Worm (Caenorhabditis elegans) whole organism, L2 larva: ENCODE measurements around the gene nhr-56.

Experiments used
- C34F6.9 ChIP-seq: fragments of 150-350 bp; optimal IDR thresholded peaks from 2 replicates; lab custom pipeline; 2014; ENCODE audit warnings: missing biosample characterization, missing genetic modification characterization
- Y55F3AM.14 ChIP-seq: fragments of 200-800 bp; sonication (Bioruptor generic); optimal IDR thresholded peaks from 2 replicates; lab custom pipeline; 2018; ENCODE audit warnings: mild to moderate bottlenecking, missing genetic modification characterization, missing compliant biosample characterization
- ZK546.5 ChIP-seq: sonication (generic microtip); optimal IDR thresholded peaks from 2 replicates; lab custom pipeline; 2017; ENCODE audit warnings: missing biosample characterization, missing genetic modification characterization
- alr-1 ChIP-seq: fragments of 150-350 bp; optimal IDR thresholded peaks from 2 replicates; lab custom pipeline; 2014; ENCODE audit warnings: missing biosample characterization, missing genetic modification characterization
- ama-1 ChIP-seq: fragments of 150-350 bp; optimal IDR thresholded peaks from 2 replicates; lab custom pipeline; 2018; ENCODE audit warnings: inconsistent platforms
- ceh-16 ChIP-seq: fragments of 150-350 bp; optimal IDR thresholded peaks from 2 replicates; lab custom pipeline; 2014; ENCODE audit warnings: missing biosample characterization, missing genetic modification characterization
- ceh-82 ChIP-seq: fragments of 150-350 bp; optimal IDR thresholded peaks from 2 replicates; lab custom pipeline; 2014; ENCODE audit warnings: missing biosample characterization, missing genetic modification characterization
- crh-2 ChIP-seq: sonication (generic microtip); optimal IDR thresholded peaks from 2 replicates; lab custom pipeline; 2017; ENCODE audit warnings: missing biosample characterization, missing genetic modification characterization
- dmd-4 ChIP-seq: sonication (generic microtip); optimal IDR thresholded peaks from 2 replicates; lab custom pipeline; 2017; ENCODE audit warnings: missing biosample characterization, missing genetic modification characterization
- egl-27 ChIP-seq: sonication (generic microtip); optimal IDR thresholded peaks from 3 replicates; lab custom pipeline; 2017; ENCODE audit warnings: missing biosample characterization, missing genetic modification reagents, missing genetic modification characterization
- elt-1 ChIP-seq: fragments of 150-350 bp; optimal IDR thresholded peaks from 2 replicates; lab custom pipeline; 2014; ENCODE audit warnings: missing biosample characterization, missing genetic modification characterization
- fos-1 ChIP-seq: fragments of 150-350 bp; optimal IDR thresholded peaks from 2 replicates; lab custom pipeline; 2014; ENCODE audit warnings: missing biosample characterization, missing genetic modification characterization
- gmeb-1 ChIP-seq: fragments of 150-350 bp; optimal IDR thresholded peaks from 2 replicates; lab custom pipeline; 2014; ENCODE audit warnings: missing biosample characterization, missing genetic modification characterization
- lin-11 ChIP-seq: fragments of 150-350 bp; sonication (generic microtip); optimal IDR thresholded peaks from 2 replicates; lab custom pipeline; 2014; ENCODE audit warnings: missing biosample characterization, missing genetic modification characterization, inconsistent platforms, mixed read lengths
- lin-13 ChIP-seq: fragments of 150-350 bp; optimal IDR thresholded peaks from 2 replicates; lab custom pipeline; 2014; ENCODE audit warnings: missing biosample characterization, missing genetic modification reagents, missing genetic modification characterization
- lin-39 ChIP-seq: fragments of 150-350 bp; optimal IDR thresholded peaks from 2 replicates; lab custom pipeline; 2014; ENCODE audit warnings: missing biosample characterization, missing genetic modification reagents, missing genetic modification characterization
- lsy-2 ChIP-seq, 2 experiments: fragments of 150-350 bp in 1 of 2; sonication (generic microtip) in 1 of 2; optimal IDR thresholded peaks; 2 replicates each; lab custom pipeline; 2014 to 2017; ENCODE audit warnings: missing biosample characterization in 2 of 2, missing genetic modification characterization in 2 of 2
- nhr-11 ChIP-seq: fragments of 150-350 bp; optimal IDR thresholded peaks from 2 replicates; lab custom pipeline; 2014; ENCODE audit warnings: missing biosample characterization, missing genetic modification characterization
- nhr-12 ChIP-seq: fragments of 150-350 bp; optimal IDR thresholded peaks from 2 replicates; lab custom pipeline; 2014; ENCODE audit warnings: missing biosample characterization, missing genetic modification characterization
- nhr-129 ChIP-seq: fragments of 150-350 bp; optimal IDR thresholded peaks from 2 replicates; lab custom pipeline; 2014; ENCODE audit warnings: missing biosample characterization, missing genetic modification characterization
- nhr-21 ChIP-seq: fragments of 150-350 bp; optimal IDR thresholded peaks from 2 replicates; lab custom pipeline; 2014; ENCODE audit warnings: missing biosample characterization, missing genetic modification characterization
- nhr-23 ChIP-seq: fragments of 150-350 bp; optimal IDR thresholded peaks from 2 replicates; lab custom pipeline; 2014; ENCODE audit warnings: missing biosample characterization, missing genetic modification reagents, missing genetic modification characterization
- nhr-237 ChIP-seq: fragments of 150-350 bp; optimal IDR thresholded peaks from 2 replicates; lab custom pipeline; 2014; ENCODE audit warnings: missing biosample characterization, missing genetic modification characterization
- nhr-25 ChIP-seq: fragments of 150-350 bp; sonication (generic microtip); optimal IDR thresholded peaks from 3 replicates; lab custom pipeline; 2014; ENCODE audit warnings: missing biosample characterization, missing genetic modification characterization
- nhr-6 ChIP-seq: fragments of 150-350 bp; optimal IDR thresholded peaks from 2 replicates; lab custom pipeline; 2014; ENCODE audit warnings: missing biosample characterization, missing genetic modification characterization
- nhr-77 ChIP-seq: fragments of 150-350 bp; optimal IDR thresholded peaks from 2 replicates; lab custom pipeline; 2014; ENCODE audit warnings: missing biosample characterization, missing genetic modification characterization
- peb-1 ChIP-seq: fragments of 150-350 bp; optimal IDR thresholded peaks from 2 replicates; lab custom pipeline; 2014; ENCODE audit warnings: missing biosample characterization, missing genetic modification characterization
- sem-4 ChIP-seq: fragments of 150-350 bp; optimal IDR thresholded peaks from 2 replicates; lab custom pipeline; 2014; ENCODE audit warnings: missing biosample characterization, missing genetic modification reagents, missing genetic modification characterization
- sma-3 ChIP-seq: sonication (generic microtip); optimal IDR thresholded peaks from 2 replicates; lab custom pipeline; 2016; ENCODE audit warnings: missing genetic modification reagents, missing genetic modification characterization, missing compliant biosample characterization
- sma-9 ChIP-seq, 2 experiments: fragments of 150-350 bp in 1 of 2; sonication (generic microtip) in 1 of 2; optimal IDR thresholded peaks; 2 replicates each; lab custom pipeline; 2014 to 2016; ENCODE audit warnings: missing genetic modification characterization in 2 of 2, mild to moderate bottlenecking in 1 of 2, missing biosample characterization in 1 of 2, missing compliant biosample characterization in 1 of 2, missing genetic modification reagents in 1 of 2, moderate library complexity in 1 of 2
- snpc-4 ChIP-seq: fragments of 150-350 bp; optimal IDR thresholded peaks from 2 replicates; lab custom pipeline; 2014; ENCODE audit warnings: missing biosample characterization, missing genetic modification characterization
- unc-39 ChIP-seq: fragments of 150-350 bp; optimal IDR thresholded peaks from 2 replicates; lab custom pipeline; 2014; ENCODE audit warnings: missing biosample characterization, missing genetic modification characterization
- unc-55 ChIP-seq: fragments of 150-350 bp; sonication (generic microtip); optimal IDR thresholded peaks from 3 replicates; lab custom pipeline; 2014; ENCODE audit warnings: missing biosample characterization, missing genetic modification reagents, missing genetic modification characterization
- zag-1 ChIP-seq: fragments of 150-350 bp; optimal IDR thresholded peaks from 2 replicates; lab custom pipeline; 2014; ENCODE audit warnings: missing biosample characterization, missing genetic modification characterization
- ztf-1 ChIP-seq: fragments of 200-800 bp; sonication (Bioruptor generic); conservative IDR thresholded peaks from 2 replicates; pipeline ENCODE4 v1.3.6; 2022; ENCODE audit warnings: missing genetic modification characterization, missing compliant biosample characterization
- ztf-4 ChIP-seq: fragments of 150-350 bp; optimal IDR thresholded peaks from 2 replicates; lab custom pipeline; 2014; ENCODE audit warnings: missing biosample characterization, missing genetic modification characterization

nhr-56 gene

ce11 chrV:2215352-2215751 is 3.5 kb upstream of the nhr-56 start, which contains the start of gene nstp-8:
Gene nstp-8, plus strand, starts transcription at chrV:2215652.
- TF ChIP-seq nhr-11 (no peak), sem-4 (tag; lab: Kevin White, UChicago) (no peak), ama-1 (no peak), zag-1 (tag; lab: Kevin White, UChicago) (no peak), peb-1 (tag; lab: Kevin White, UChicago) (no peak), lin-11 (no peak), egl-27 (no peak), sma-3 (GFP tag; lab: Kevin White, UChicago) (no peak), snpc-4 (tag; lab: Kevin White, UChicago) (no peak), sma-9 (GFP tag; optimal IDR thresholded peaks at IDR 0.05; lab: Kevin White, UChicago) (no peak), sma-9 (tag; optimal IDR thresholded peaks at IDR 0.05; lab: Kevin White, UChicago) (no peak), crh-2 (tag; lab: Kevin White, UChicago) (no peak), unc-55 (GFP tag; lab: Kevin White, UChicago) (no peak), nhr-77 (tag; lab: Kevin White, UChicago) (no peak)
- TF ChIP-seq, all 48 proteins: peak for 0

DNA sequence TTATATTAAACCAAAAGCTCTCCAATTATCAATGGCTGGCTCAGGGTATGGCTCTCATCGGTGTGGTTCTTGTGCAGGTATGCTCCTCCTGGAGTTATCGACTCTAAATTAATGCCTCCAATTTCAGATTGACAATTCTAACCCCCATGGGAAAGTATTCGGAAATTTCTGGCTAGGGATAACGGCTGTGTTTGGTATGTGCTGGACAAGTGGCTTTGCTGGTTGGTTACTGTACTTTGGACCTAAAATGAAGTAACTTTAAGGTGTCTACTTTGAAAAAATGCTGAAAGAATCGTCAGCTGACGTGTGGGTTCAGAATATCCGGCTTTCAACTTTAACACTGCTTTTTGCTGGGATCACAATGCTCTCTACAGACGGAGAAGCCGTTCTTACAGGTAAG is 1.9 kb upstream of the nhr-56 start:
- TF ChIP-seq lin-39 (tag; lab: Kevin White, UChicago) (no peak), fos-1 (no peak), nhr-12 (tag; lab: Kevin White, UChicago) (no peak), C34F6.9 (tag; lab: Kevin White, UChicago) (no peak)

- TF ChIP-seq nhr-25 (tag; lab: Kevin White, UChicago) (no peak), sma-3 (GFP tag; lab: Kevin White, UChicago) (no peak), nhr-6 (tag; lab: Kevin White, UChicago) (no peak), gmeb-1 (tag; lab: Kevin White, UChicago) (no peak), unc-55 (GFP tag; lab: Kevin White, UChicago) (no peak), nhr-129 (tag; lab: Kevin White, UChicago) (no peak), lsy-2 (tag; optimal IDR thresholded peaks at IDR 0.05; lab: Kevin White, UChicago) (no peak), ceh-82 (tag; lab: Kevin White, UChicago) (no peak), nhr-23 (tag; lab: Kevin White, UChicago) (no peak), nhr-237 (tag; lab: Kevin White, UChicago) (no peak), fos-1 (no peak), nhr-21 (tag; lab: Kevin White, UChicago) (no peak), nhr-11 (no peak), ceh-16 (tag; lab: Kevin White, UChicago) (no peak), alr-1 (no peak), Y55F3AM.14 (GFP tag; lab: Kevin White, UChicago) (no peak)
Observed at ce11 chrV:2221764-2222163, 3.0 kb downstream of the nhr-56 start, which contains the start of gene nhr-128. Gene nhr-128, plus strand, starts transcription at chrV:2222064.

- TF ChIP-seq dmd-4 (tag; lab: Kevin White, UChicago): no peak
- no peak for TF ChIP-seq nhr-6 (tag; lab: Kevin White, UChicago)
- no peak for TF ChIP-seq gmeb-1 (tag; lab: Kevin White, UChicago)
- no peak for TF ChIP-seq peb-1 (tag; lab: Kevin White, UChicago)
- TF ChIP-seq elt-1 (tag; lab: Kevin White, UChicago): no peak
- no peak for TF ChIP-seq sma-9 (GFP tag; optimal IDR thresholded peaks at IDR 0.05; lab: Kevin White, UChicago)
- no peak for TF ChIP-seq sma-9 (tag; optimal IDR thresholded peaks at IDR 0.05; lab: Kevin White, UChicago)
- TF ChIP-seq alr-1: no peak
- TF ChIP-seq fos-1: no peak
- no peak for TF ChIP-seq unc-39
- no peak for TF ChIP-seq lin-13 (GFP tag; lab: Kevin White, UChicago)
- TF ChIP-seq ztf-1 (GFP tag; lab: Robert Waterston, UW): no peak
- no peak for TF ChIP-seq ZK546.5 (tag; lab: Kevin White, UChicago)
- no peak for TF ChIP-seq crh-2 (tag; lab: Kevin White, UChicago)
- no peak for TF ChIP-seq sma-3 (GFP tag; lab: Kevin White, UChicago)
- no peak for TF ChIP-seq Y55F3AM.14 (GFP tag; lab: Kevin White, UChicago)
- TF ChIP-seq zag-1 (tag; lab: Kevin White, UChicago): no peak
- no peak for TF ChIP-seq ztf-4 (tag; lab: Kevin White, UChicago)
- no peak for TF ChIP-seq nhr-12 (tag; lab: Kevin White, UChicago)
Observed at ce11 chrV:2225130-2225529, 6.3 kb downstream of the nhr-56 start, which contains the start of gene nhr-103. Gene nhr-103, plus strand, starts transcription at chrV:2225430.
